Worm (Caenorhabditis elegans) whole organism, mixed stage, embryonic: ENCODE results near the gene T23F6.5.

Experiments used
- ceh-43 ChIP-seq: fragments of 200-800 bp; sonication (Bioruptor generic); optimal IDR thresholded peaks from 2 replicates; lab custom pipeline; 2018; ENCODE audit warnings: mild to moderate bottlenecking, missing genetic modification characterization, moderate library complexity, missing compliant biosample characterization
- nhr-237 ChIP-seq: fragments of 150-350 bp; optimal IDR thresholded peaks from 2 replicates; lab custom pipeline; 2014; ENCODE audit warnings: missing biosample characterization, missing genetic modification characterization
- nhr-28 ChIP-seq: fragments of 150-350 bp; optimal IDR thresholded peaks from 2 replicates; lab custom pipeline; 2014; ENCODE audit warnings: missing biosample characterization, missing genetic modification characterization
- nhr-76 ChIP-seq: sonication (generic microtip); optimal IDR thresholded peaks from 2 replicates; lab custom pipeline; 2017; ENCODE audit warnings: missing biosample characterization, missing genetic modification characterization
- sem-2 ChIP-seq: fragments of 200-800 bp; sonication (Bioruptor generic); optimal IDR thresholded peaks from 2 replicates; lab custom pipeline; 2018; ENCODE audit warnings: mild to moderate bottlenecking, missing genetic modification characterization, missing compliant biosample characterization
- unc-62 ChIP-seq: fragments of 150-350 bp; optimal IDR thresholded peaks from 2 replicates; lab custom pipeline; 2014; ENCODE audit warnings: missing biosample characterization, missing genetic modification reagents, missing genetic modification characterization
- ztf-11 ChIP-seq: fragments of 150-350 bp; optimal IDR thresholded peaks from 2 replicates; lab custom pipeline; 2014; ENCODE audit warnings: missing biosample characterization, missing genetic modification characterization

- TF ChIP-seq ztf-11 (tag; lab: Kevin White, UChicago) (no peak), nhr-28 (no peak), nhr-237 (tag; lab: Kevin White, UChicago) (no peak), unc-62 (GFP tag; lab: Kevin White, UChicago) (no peak), sem-2 (GFP tag; lab: Kevin White, UChicago) (no peak), nhr-76 (no peak), ceh-43 (no peak)
Measured at ce11 chrIV:12698880-12699279, 42.5 kb downstream of the T23F6.5 start.
